Worm (Caenorhabditis elegans) whole organism, mixed stage, embryonic: ENCODE data around the gene idpa-1.

ENCODE experiments used
- M03D4.4 ChIP-seq: sonication (generic microtip); optimal IDR thresholded peaks from 2 replicates; lab custom pipeline; 2017; ENCODE audit warnings: mild to moderate bottlenecking, missing genetic modification characterization, missing compliant biosample characterization
- bed-3 ChIP-seq: fragments of 200-800 bp; sonication (Bioruptor generic); optimal IDR thresholded peaks from 3 replicates; lab custom pipeline; 2018; ENCODE audit warnings: mild to moderate bottlenecking, missing genetic modification characterization, moderate library complexity, missing compliant biosample characterization
- blmp-1 ChIP-seq: fragments of 150-350 bp; optimal IDR thresholded peaks from 2 replicates; lab custom pipeline; 2014; ENCODE audit warnings: missing biosample characterization, missing genetic modification characterization
- ceh-39 ChIP-seq: fragments of 150-350 bp; optimal IDR thresholded peaks from 2 replicates; lab custom pipeline; 2014; ENCODE audit warnings: missing biosample characterization, missing genetic modification characterization
- ceh-43 ChIP-seq: fragments of 200-800 bp; sonication (Bioruptor generic); optimal IDR thresholded peaks from 2 replicates; lab custom pipeline; 2018; ENCODE audit warnings: mild to moderate bottlenecking, missing genetic modification characterization, moderate library complexity, missing compliant biosample characterization
- ces-1 ChIP-seq: fragments of 150-350 bp; optimal IDR thresholded peaks from 2 replicates; lab custom pipeline; 2014; ENCODE audit warnings: missing biosample characterization, missing genetic modification reagents, missing genetic modification characterization
- cnd-1 ChIP-seq: fragments of 200-800 bp; sonication (Bioruptor generic); optimal IDR thresholded peaks from 2 replicates; lab custom pipeline; 2018; ENCODE audit warnings: mild to moderate bottlenecking, missing genetic modification characterization, missing compliant biosample characterization
- drap-1 ChIP-seq: fragments of 200-800 bp; sonication (Bioruptor generic); optimal IDR thresholded peaks from 3 replicates; lab custom pipeline; 2018; ENCODE audit warnings: mild to moderate bottlenecking, missing genetic modification characterization, missing compliant biosample characterization
- elt-1 ChIP-seq: sonication (generic microtip); optimal IDR thresholded peaks from 2 replicates; lab custom pipeline; 2017; ENCODE audit warnings: missing genetic modification characterization, mild to moderate bottlenecking, missing compliant biosample characterization, antibody characterized with exemption, moderate library complexity, borderline replicate concordance; ENCODE audit not compliant: insufficient read depth
- elt-3 ChIP-seq: fragments of 150-350 bp; optimal IDR thresholded peaks from 2 replicates; lab custom pipeline; 2014; ENCODE audit warnings: missing biosample characterization, missing genetic modification characterization
- flh-1 ChIP-seq: fragments of 200-800 bp; sonication (Bioruptor generic); optimal IDR thresholded peaks from 2 replicates; lab custom pipeline; 2018; ENCODE audit warnings: mild to moderate bottlenecking, missing genetic modification characterization, moderate library complexity, missing compliant biosample characterization
- ham-2 ChIP-seq: fragments of 200-800 bp; sonication (Bioruptor generic); optimal IDR thresholded peaks from 2 replicates; lab custom pipeline; 2018; ENCODE audit warnings: mild to moderate bottlenecking, missing genetic modification characterization, missing compliant biosample characterization
- hlh-1 ChIP-seq: fragments of 150-350 bp; optimal IDR thresholded peaks from 2 replicates; lab custom pipeline; 2014; ENCODE audit warnings: missing biosample characterization, missing genetic modification reagents, missing genetic modification characterization
- lin-13 ChIP-seq: fragments of 150-350 bp; optimal IDR thresholded peaks from 2 replicates; lab custom pipeline; 2014; ENCODE audit warnings: missing biosample characterization, missing genetic modification characterization
- lin-32 ChIP-seq: fragments of 200-800 bp; sonication (Bioruptor generic); optimal IDR thresholded peaks from 2 replicates; lab custom pipeline; 2018; ENCODE audit warnings: mild to moderate bottlenecking, missing genetic modification characterization, missing compliant biosample characterization
- mab-5 ChIP-seq: fragments of 150-350 bp; optimal IDR thresholded peaks from 2 replicates; lab custom pipeline; 2014; ENCODE audit warnings: missing biosample characterization, missing genetic modification characterization
- mep-1 ChIP-seq: fragments of 150-350 bp; optimal IDR thresholded peaks from 2 replicates; lab custom pipeline; 2017; ENCODE audit warnings: missing biosample characterization, missing genetic modification reagents, missing genetic modification characterization, inconsistent platforms
- nhr-12 ChIP-seq: fragments of 150-350 bp; optimal IDR thresholded peaks from 2 replicates; lab custom pipeline; 2014; ENCODE audit warnings: missing biosample characterization, missing genetic modification characterization
- nhr-2 ChIP-seq: fragments of 150-350 bp; optimal IDR thresholded peaks from 2 replicates; lab custom pipeline; 2014; ENCODE audit warnings: missing biosample characterization, missing genetic modification characterization
- nhr-28 ChIP-seq: fragments of 150-350 bp; optimal IDR thresholded peaks from 2 replicates; lab custom pipeline; 2014; ENCODE audit warnings: missing biosample characterization, missing genetic modification characterization
- sem-2 ChIP-seq: fragments of 200-800 bp; sonication (Bioruptor generic); optimal IDR thresholded peaks from 2 replicates; lab custom pipeline; 2018; ENCODE audit warnings: mild to moderate bottlenecking, missing genetic modification characterization, missing compliant biosample characterization
- sptf-1 ChIP-seq: sonication (generic microtip); optimal IDR thresholded peaks from 2 replicates; lab custom pipeline; 2017; ENCODE audit warnings: mild to moderate bottlenecking, missing genetic modification characterization, moderate library complexity, missing compliant biosample characterization
- tbx-8 ChIP-seq: fragments of 200-800 bp; sonication (Bioruptor generic); optimal IDR thresholded peaks from 2 replicates; lab custom pipeline; 2018; ENCODE audit warnings: mild to moderate bottlenecking, missing genetic modification characterization, moderate library complexity, missing compliant biosample characterization
- unc-120 ChIP-seq: sonication (generic microtip); optimal IDR thresholded peaks from 2 replicates; lab custom pipeline; 2017; ENCODE audit warnings: missing genetic modification characterization, missing compliant biosample characterization; ENCODE audit not compliant: poor library complexity, severe bottlenecking
- unc-62 ChIP-seq: fragments of 150-350 bp; optimal IDR thresholded peaks from 2 replicates; lab custom pipeline; 2014; ENCODE audit warnings: missing biosample characterization, missing genetic modification reagents, missing genetic modification characterization
- ztf-11 ChIP-seq: fragments of 150-350 bp; optimal IDR thresholded peaks from 2 replicates; lab custom pipeline; 2014; ENCODE audit warnings: missing biosample characterization, missing genetic modification characterization

The idpa-1 gene

ce11 chrIII:2864669-2865068 is 36.3 kb downstream of the idpa-1 start:
- no peak for TF ChIP-seq bed-3 (GFP tag; lab: Kevin White, UChicago)
- no peak for TF ChIP-seq cnd-1 (tag; lab: Kevin White, UChicago)
- no peak for TF ChIP-seq elt-3 (tag; lab: Kevin White, UChicago)
- TF ChIP-seq sem-2 = no peak
- TF ChIP-seq mab-5 (tag; lab: Kevin White, UChicago) = no peak
- no peak for TF ChIP-seq sptf-1 (tag; lab: Kevin White, UChicago)
- TF ChIP-seq lin-32 = no peak
- TF ChIP-seq ceh-43 = no peak
- no peak for TF ChIP-seq nhr-12 (tag; lab: Kevin White, UChicago)
- TF ChIP-seq drap-1 (GFP tag; lab: Kevin White, UChicago) = no peak
- no peak for TF ChIP-seq ztf-11 (tag; lab: Kevin White, UChicago)
- TF ChIP-seq hlh-1 (tag; lab: Kevin White, UChicago) = no peak
- TF ChIP-seq lin-13 (tag; lab: Kevin White, UChicago) = no peak
- TF ChIP-seq flh-1 (GFP tag; lab: Kevin White, UChicago) = no peak
- TF ChIP-seq ces-1 (GFP tag; lab: Kevin White, UChicago) = no peak
- no peak for TF ChIP-seq elt-1 (tag; lab: Kevin White, UChicago)
- TF ChIP-seq blmp-1 = no peak
- no peak for TF ChIP-seq unc-62 (GFP tag; lab: Kevin White, UChicago)
- TF ChIP-seq nhr-2 = no peak
- no peak for TF ChIP-seq tbx-8 (GFP tag; lab: Kevin White, UChicago)

- TF ChIP-seq mab-5 (tag; lab: Kevin White, UChicago) = no peak
Observed at ce11 chrIII:2858334-2858733, 42.7 kb downstream of the idpa-1 start.

- TF ChIP-seq drap-1 (GFP tag; lab: Kevin White, UChicago) = no peak
- no peak for TF ChIP-seq ceh-43
- no peak for TF ChIP-seq nhr-28
- no peak for TF ChIP-seq unc-120 (tag; lab: Kevin White, UChicago)
- TF ChIP-seq nhr-2 = no peak
- TF ChIP-seq mep-1 = no peak
- TF ChIP-seq bed-3 (GFP tag; lab: Kevin White, UChicago) = no peak
- no peak for TF ChIP-seq ham-2 (GFP tag; lab: Kevin White, UChicago)
- no peak for TF ChIP-seq nhr-12 (tag; lab: Kevin White, UChicago)
- no peak for TF ChIP-seq lin-32
- no peak for TF ChIP-seq M03D4.4 (tag; lab: Kevin White, UChicago)
- no peak for TF ChIP-seq flh-1 (GFP tag; lab: Kevin White, UChicago)
- no peak for TF ChIP-seq ceh-39 (tag; lab: Kevin White, UChicago)
- TF ChIP-seq blmp-1 = no peak
- no peak for TF ChIP-seq cnd-1 (tag; lab: Kevin White, UChicago)
- TF ChIP-seq tbx-8 (GFP tag; lab: Kevin White, UChicago) = no peak
- no peak for TF ChIP-seq lin-13 (tag; lab: Kevin White, UChicago)
- TF ChIP-seq ces-1 (GFP tag; lab: Kevin White, UChicago) = no peak
Observed at ce11 chrIII:2855929-2856328, 45.1 kb downstream of the idpa-1 start, which contains the start of gene F56F11.4. Gene F56F11.4 (plus strand): TSS chrIII:2856229.
